Fruit fly (Drosophila melanogaster): ENCODE results near the gene Afti.

Afti gene

dm6 chr3R:14373192-14373827, 46.8 kb upstream of the Afti start (continued):
- peak; percentile 91 for TF ChIP-seq her (GFP tag; optimal IDR thresholded peaks at IDR 0.05)
- peak; percentile 96 for TF ChIP-seq wor (GFP tag; IDR thresholded peaks at IDR 0.05)
- TF ChIP-seq tgo (GFP tag; IDR thresholded peaks at IDR 0.05), result peak; percentile 91
- TF ChIP-seq dysf (GFP tag; IDR thresholded peaks at IDR 0.05), result peak; percentile 96
- TF ChIP-seq gcm2 (GFP tag; optimal IDR thresholded peaks at IDR 0.05), result peak; percentile 96
- peak; percentile 89 for TF ChIP-seq pb (GFP tag; optimal IDR thresholded peaks at IDR 0.05)
- TF ChIP-seq ERR (GFP tag; optimal IDR thresholded peaks at IDR 0.05), result peak; percentile 93
- peak in 1 of 2 experiments; percentile 64 for TF ChIP-seq crp (GFP tag; optimal IDR thresholded peaks at IDR 0.05)
- no peak for TF ChIP-seq C15 (GFP tag; IDR thresholded peaks at IDR 0.05)
- peak; percentile 88 for TF ChIP-seq dmrt99B (tag; optimal IDR thresholded peaks at IDR 0.05)
- peak; percentile 91 for TF ChIP-seq aop (GFP tag; IDR thresholded peaks at IDR 0.05)
- TF ChIP-seq psq (GFP tag; optimal IDR thresholded peaks at IDR 0.05), result peak; percentile 86
- peak; percentile 90 for TF ChIP-seq CG32772 (GFP tag; IDR thresholded peaks at IDR 0.05)
- TF ChIP-seq yki (optimal IDR thresholded peaks at IDR 0.05), result no peak
- TF ChIP-seq fd64A (GFP tag; optimal IDR thresholded peaks at IDR 0.05), result no peak
- TF ChIP-seq sima (GFP tag; optimal IDR thresholded peaks at IDR 0.05), result peak; percentile 82
- TF ChIP-seq Sry-β (GFP tag; optimal IDR thresholded peaks at IDR 0.05), result peak; percentile 34
- peak; percentile 96 for TF ChIP-seq gem (tag; optimal IDR thresholded peaks at IDR 0.05)
- TF ChIP-seq tna (GFP tag; IDR thresholded peaks at IDR 0.05; ENCODE audit: partially characterized antibody), result no peak
- peak; percentile 96 for TF ChIP-seq tio (GFP tag; optimal IDR thresholded peaks at IDR 0.05)
- peak; percentile 97 for TF ChIP-seq CG8944 (GFP tag; optimal IDR thresholded peaks at IDR 0.05)
- peak; percentile 75 for TF ChIP-seq CG10267 (tag; optimal IDR thresholded peaks at IDR 0.05)
- peak; percentile 97 for TF ChIP-seq CG16863 (GFP tag; optimal IDR thresholded peaks at IDR 0.05)
- peak; percentile 80 for TF ChIP-seq Nf-YA (GFP tag; IDR thresholded peaks at IDR 0.05)
- peak; percentile 67; the same call in 1 of the 3 replicates for TF ChIP-seq CG11695 (GFP tag; IDR thresholded peaks at IDR 0.05)
- TF ChIP-seq CG17912 (GFP tag; optimal IDR thresholded peaks at IDR 0.05), result peak; percentile 61
- TF ChIP-seq D19B (GFP tag; optimal IDR thresholded peaks at IDR 0.05), result peak; percentile 72
- TF ChIP-seq mirr (GFP tag; optimal IDR thresholded peaks at IDR 0.05), result peak; percentile 16
- peak; percentile 82 for TF ChIP-seq peb (GFP tag; IDR thresholded peaks at IDR 0.05)
- TF ChIP-seq CG7839 (tag; optimal IDR thresholded peaks at IDR 0.05), result peak; percentile 87
- TF ChIP-seq CG4360 (GFP tag; IDR thresholded peaks at IDR 0.05), result peak; percentile 65
- TF ChIP-seq CG12299 (tag; optimal IDR thresholded peaks at IDR 0.05), result peak; percentile 77
- TF ChIP-seq ftz-f1 (GFP tag; optimal IDR thresholded peaks at IDR 0.05), result no peak
- peak; percentile 95 for TF ChIP-seq pum (GFP tag; optimal IDR thresholded peaks at IDR 0.05)
- peak; percentile 78 for TF ChIP-seq CG4730 (GFP tag; IDR thresholded peaks at IDR 0.05)
- TF ChIP-seq esg (GFP tag; conservative IDR thresholded peaks at IDR 0.05), result peak; percentile 96
- peak; percentile 92 for TF ChIP-seq CG14441 (GFP tag; IDR thresholded peaks at IDR 0.05)
- TF ChIP-seq CG8924 (tag; optimal IDR thresholded peaks at IDR 0.05), result peak; percentile 90
- peak; percentile 92 for TF ChIP-seq CG12155 (GFP tag; optimal IDR thresholded peaks at IDR 0.05)
- TF ChIP-seq ssp (GFP tag; IDR thresholded peaks at IDR 0.05), result peak; percentile 83
- TF ChIP-seq MESR4 (GFP tag; optimal IDR thresholded peaks at IDR 0.05), result peak; percentile 35
- TF ChIP-seq bbx (GFP tag; IDR thresholded peaks at IDR 0.05; ENCODE audit: partially characterized antibody), result no peak
- peak; percentile 44 to 51 for TF ChIP-seq Trl (optimal IDR thresholded peaks at IDR 0.05)
- TF ChIP-seq Trl (GFP tag; optimal IDR thresholded peaks at IDR 0.05), result peak; percentile 94
- no peak for TF ChIP-seq h (optimal IDR thresholded peaks at IDR 0.05)
- TF ChIP-seq CG18262 (tag; optimal IDR thresholded peaks at IDR 0.05), result peak; percentile 84
- peak; percentile 88 for TF ChIP-seq slou (GFP tag; optimal IDR thresholded peaks at IDR 0.05)
- TF ChIP-seq CG7963 (GFP tag; IDR thresholded peaks at IDR 0.05; ENCODE audit: partially characterized antibody), result no peak
- peak; percentile 89 for TF ChIP-seq Rfx (GFP tag; IDR thresholded peaks at IDR 0.05)
- TF ChIP-seq Hr3 (GFP tag; optimal IDR thresholded peaks at IDR 0.05), result peak; percentile 94
- TF ChIP-seq Ets97D (GFP tag; optimal IDR thresholded peaks at IDR 0.05), result peak; percentile 90

All from whole organism, embryonic.